Worm (Caenorhabditis elegans) whole organism, L1 larva: ENCODE results near the gene T20B12.4.

ENCODE experiments used
- C16A3.4 ChIP-seq: fragments of 150-350 bp; optimal IDR thresholded peaks from 2 replicates; lab custom pipeline; 2014; ENCODE audit warnings: missing biosample characterization, missing genetic modification characterization
- C34B4.2 ChIP-seq: sonication (generic microtip); optimal IDR thresholded peaks from 2 replicates; lab custom pipeline; 2017; ENCODE audit warnings: mild to moderate bottlenecking, missing genetic modification characterization, missing compliant biosample characterization
- Y116A8C.19 ChIP-seq: sonication (generic microtip); optimal IDR thresholded peaks from 2 replicates; lab custom pipeline; 2016; ENCODE audit warnings: missing compliant biosample characterization, missing genetic modification characterization, borderline replicate concordance
- aha-1 ChIP-seq: fragments of 150-350 bp; optimal IDR thresholded peaks from 2 replicates; lab custom pipeline; 2014; ENCODE audit warnings: missing biosample characterization, missing genetic modification characterization
- alr-1 ChIP-seq: fragments of 200-800 bp; sonication (Bioruptor generic); optimal IDR thresholded peaks from 2 replicates; lab custom pipeline; 2018; ENCODE audit warnings: borderline replicate concordance, mild to moderate bottlenecking, missing genetic modification characterization, missing compliant biosample characterization
- aly-2 ChIP-seq: fragments of 150-350 bp; optimal IDR thresholded peaks from 2 replicates; lab custom pipeline; 2014; ENCODE audit warnings: missing biosample characterization, missing genetic modification characterization
- ama-1 ChIP-seq: fragments of 150-350 bp; optimal IDR thresholded peaks from 2 replicates; lab custom pipeline; 2014
- blmp-1 ChIP-seq: fragments of 150-350 bp; optimal IDR thresholded peaks from 2 replicates; lab custom pipeline; 2014; ENCODE audit warnings: missing biosample characterization, missing genetic modification characterization
- ceh-82 ChIP-seq, 3 experiments: fragments of 150-350 bp in 1 of 3; sonication (generic microtip) in 2 of 3; optimal IDR thresholded peaks; 2 replicates each; lab custom pipeline; 2014 to 2017; ENCODE audit warnings: missing biosample characterization in 3 of 3, missing genetic modification characterization in 3 of 3
- ces-1 ChIP-seq: fragments of 150-350 bp; optimal IDR thresholded peaks from 2 replicates; lab custom pipeline; 2014; ENCODE audit warnings: missing biosample characterization, missing genetic modification reagents, missing genetic modification characterization
- efl-1 ChIP-seq, 4 experiments: fragments of 150-350 bp; optimal IDR thresholded peaks in 3 of 4; peaks in 1 of 4; 1 replicate in 1 of 4; 2 replicates in 3 of 4; lab custom pipeline; 2014; ENCODE audit warnings: missing biosample characterization in 2 of 4, missing genetic modification characterization in 2 of 4, missing genetic modification reagents in 2 of 4
- efl-3 ChIP-seq: fragments of 200-800 bp; sonication (Bioruptor generic); optimal IDR thresholded peaks from 2 replicates; lab custom pipeline; 2018; ENCODE audit warnings: mild to moderate bottlenecking, missing genetic modification characterization, missing compliant biosample characterization
- egl-27 ChIP-seq, 2 experiments: fragments of 150-350 bp in 1 of 2; sonication (generic microtip); optimal IDR thresholded peaks; 3 replicates each; lab custom pipeline; 2017 to 2018; ENCODE audit warnings: missing biosample characterization in 2 of 2, missing genetic modification characterization in 2 of 2, missing genetic modification reagents in 2 of 2
- elt-2 ChIP-seq: sonication (generic microtip); optimal IDR thresholded peaks from 2 replicates; lab custom pipeline; 2016; ENCODE audit warnings: missing genetic modification characterization, mild to moderate bottlenecking, inconsistent platforms, missing compliant biosample characterization, missing genetic modification reagents
- fkh-10 ChIP-seq: sonication (generic microtip); optimal IDR thresholded peaks from 2 replicates; lab custom pipeline; 2017; ENCODE audit warnings: missing biosample characterization, missing genetic modification reagents, missing genetic modification characterization
- fkh-4 ChIP-seq: sonication (generic microtip); optimal IDR thresholded peaks from 2 replicates; lab custom pipeline; 2016; ENCODE audit warnings: missing compliant biosample characterization, missing genetic modification characterization, borderline replicate concordance
- fos-1 ChIP-seq: fragments of 150-350 bp; optimal IDR thresholded peaks from 2 replicates; lab custom pipeline; 2014; ENCODE audit warnings: missing biosample characterization, missing genetic modification characterization
- grh-1 ChIP-seq: fragments of 200-800 bp; sonication (Bioruptor generic); IDR thresholded peaks from 2 replicates; pipeline ENCODE4 v1.3.6; 2022; ENCODE audit warnings: missing genetic modification reagents, missing genetic modification characterization, missing compliant biosample characterization
- hlh-17 ChIP-seq: fragments of 200-800 bp; sonication (Bioruptor generic); optimal IDR thresholded peaks from 2 replicates; lab custom pipeline; 2018; ENCODE audit warnings: missing genetic modification characterization, mild to moderate bottlenecking, missing compliant biosample characterization, moderate library complexity, borderline replicate concordance
- hlh-4 ChIP-seq: sonication (generic microtip); optimal IDR thresholded peaks from 2 replicates; lab custom pipeline; 2016; ENCODE audit warnings: mild to moderate bottlenecking, missing genetic modification characterization, missing compliant biosample characterization
- hpl-2 ChIP-seq: fragments of 150-350 bp; optimal IDR thresholded peaks from 2 replicates; lab custom pipeline; 2014; ENCODE audit warnings: missing biosample characterization, missing genetic modification reagents, missing genetic modification characterization
- lin-14 ChIP-seq: fragments of 200-800 bp; sonication (Bioruptor generic); optimal IDR thresholded peaks from 2 replicates; lab custom pipeline; 2018; ENCODE audit warnings: mild to moderate bottlenecking, missing genetic modification characterization, moderate library complexity, missing compliant biosample characterization
- lin-15B ChIP-seq: fragments of 150-350 bp; sonication (generic microtip); optimal IDR thresholded peaks from 3 replicates; lab custom pipeline; 2014; ENCODE audit warnings: missing biosample characterization, missing genetic modification characterization
- lin-35 ChIP-seq, 2 experiments: fragments of 150-350 bp; optimal IDR thresholded peaks; 2 replicates each; lab custom pipeline; 2014; ENCODE audit warnings: missing biosample characterization in 2 of 2, missing genetic modification characterization in 2 of 2, missing genetic modification reagents in 2 of 2
- lin-39 ChIP-seq: fragments of 150-350 bp; optimal IDR thresholded peaks from 2 replicates; lab custom pipeline; 2014; ENCODE audit warnings: missing biosample characterization, missing genetic modification reagents, missing genetic modification characterization
- mab-9 ChIP-seq: fragments of 200-800 bp; sonication (Bioruptor generic); IDR thresholded peaks from 2 replicates; pipeline ENCODE4 v1.3.6; 2022; ENCODE audit warnings: missing genetic modification reagents, missing genetic modification characterization, missing compliant biosample characterization
- mdl-1 ChIP-seq, 2 experiments: fragments of 150-350 bp; optimal IDR thresholded peaks; 2 replicates each; lab custom pipeline; 2014 to 2017; ENCODE audit warnings: missing biosample characterization in 2 of 2, missing genetic modification characterization in 2 of 2, inconsistent platforms in 1 of 2
- mep-1 ChIP-seq: fragments of 150-350 bp; optimal IDR thresholded peaks from 2 replicates; lab custom pipeline; 2014; ENCODE audit warnings: missing biosample characterization, missing genetic modification characterization
- nhr-20 ChIP-seq: sonication (generic microtip); optimal IDR thresholded peaks from 2 replicates; lab custom pipeline; 2016; ENCODE audit warnings: mild to moderate bottlenecking, missing genetic modification characterization, missing compliant biosample characterization
- nhr-237 ChIP-seq: fragments of 150-350 bp; optimal IDR thresholded peaks from 2 replicates; lab custom pipeline; 2014; ENCODE audit warnings: missing biosample characterization, missing genetic modification characterization
- nhr-28 ChIP-seq: fragments of 150-350 bp; optimal IDR thresholded peaks from 2 replicates; lab custom pipeline; 2014; ENCODE audit warnings: missing biosample characterization, missing genetic modification characterization
- nhr-71 ChIP-seq: sonication (generic microtip); optimal IDR thresholded peaks from 2 replicates; lab custom pipeline; 2016; ENCODE audit warnings: mild to moderate bottlenecking, missing genetic modification characterization, moderate library complexity, missing compliant biosample characterization
- nhr-76 ChIP-seq: sonication (generic microtip); optimal IDR thresholded peaks from 2 replicates; lab custom pipeline; 2017; ENCODE audit warnings: missing biosample characterization, missing genetic modification characterization
- nhr-77 ChIP-seq: fragments of 150-350 bp; optimal IDR thresholded peaks from 2 replicates; lab custom pipeline; 2014; ENCODE audit warnings: missing biosample characterization, missing genetic modification characterization
- nhr-85 ChIP-seq: sonication (generic microtip); peaks from one replicate; lab custom pipeline; 2016; ENCODE audit warnings: missing genetic modification characterization, inconsistent platforms, missing compliant biosample characterization
- nhr-90 ChIP-seq: sonication (generic microtip); optimal IDR thresholded peaks from 2 replicates; lab custom pipeline; 2016; ENCODE audit warnings: mild to moderate bottlenecking, missing genetic modification characterization, missing compliant biosample characterization; ENCODE audit not compliant: poor library complexity
- pax-3 ChIP-seq: fragments of 200-800 bp; sonication (Bioruptor generic); optimal IDR thresholded peaks from 2 replicates; lab custom pipeline; 2018; ENCODE audit warnings: mild to moderate bottlenecking, missing genetic modification characterization, moderate library complexity, missing compliant biosample characterization
- rnt-1 ChIP-seq: sonication (generic microtip); optimal IDR thresholded peaks from 2 replicates; lab custom pipeline; 2016; ENCODE audit warnings: mild to moderate bottlenecking, missing genetic modification characterization, moderate library complexity, missing compliant biosample characterization
- skn-1 ChIP-seq: fragments of 150-350 bp; optimal IDR thresholded peaks from 2 replicates; lab custom pipeline; 2014; ENCODE audit warnings: missing biosample characterization, missing genetic modification characterization
- snpc-4 ChIP-seq: fragments of 150-350 bp; optimal IDR thresholded peaks from 2 replicates; lab custom pipeline; 2014; ENCODE audit warnings: missing biosample characterization, missing genetic modification characterization
- snu-23 ChIP-seq: sonication (generic microtip); optimal IDR thresholded peaks from 2 replicates; lab custom pipeline; 2016; ENCODE audit warnings: missing genetic modification characterization, missing compliant biosample characterization
- sptf-1 ChIP-seq: fragments of 150-350 bp; optimal IDR thresholded peaks from 2 replicates; lab custom pipeline; 2014; ENCODE audit warnings: missing biosample characterization, missing genetic modification characterization
- unc-98 ChIP-seq: fragments of 200-800 bp; sonication (Bioruptor generic); IDR thresholded peaks from 2 replicates; pipeline ENCODE4 v1.3.6; 2022; ENCODE audit warnings: missing genetic modification characterization, missing compliant biosample characterization
- vab-15 ChIP-seq: sonication (generic microtip); optimal IDR thresholded peaks from 2 replicates; lab custom pipeline; 2017; ENCODE audit warnings: missing genotype, mild to moderate bottlenecking, missing genetic modification characterization, missing compliant biosample characterization
- xbp-1 ChIP-seq: sonication (generic microtip); optimal IDR thresholded peaks from 2 replicates; lab custom pipeline; 2016; ENCODE audit warnings: missing genetic modification characterization, missing compliant biosample characterization
- ztf-4 ChIP-seq: fragments of 150-350 bp; optimal IDR thresholded peaks from 2 replicates; lab custom pipeline; 2014; ENCODE audit warnings: missing biosample characterization, missing genetic modification characterization

T20B12.4 gene

ce11 chrIII:7331671-7332070 lies 35.8 kb upstream of the T20B12.4 start:
- TF ChIP-seq nhr-90 (tag; lab: Kevin White, UChicago) (no peak), nhr-85 (peak; percentile 56), nhr-28 (tag; lab: Kevin White, UChicago) (no peak)
- TF ChIP-seq, all 84 proteins: peak for 1

ce11 chrIII:7333906-7334531 lies 33.5 kb upstream of the T20B12.4 start:
- peak; percentile 29 for TF ChIP-seq rnt-1 (tag; lab: Kevin White, UChicago)
- TF ChIP-seq nhr-71 (tag; lab: Kevin White, UChicago): peak; percentile 17
- peak; percentile 40 for TF ChIP-seq skn-1
- TF ChIP-seq mep-1 (tag; lab: Kevin White, UChicago): peak; percentile 8
- TF ChIP-seq lin-14: peak; percentile 32
- peak; percentile 50 for TF ChIP-seq blmp-1 (tag; lab: Kevin White, UChicago)
- peak; percentile 1 for TF ChIP-seq nhr-85
- TF ChIP-seq snpc-4 (tag; lab: Kevin White, UChicago): peak; percentile 69
- TF ChIP-seq snu-23 (GFP tag; lab: Kevin White, UChicago): peak; percentile 14

ce11 chrIII:7335220-7335619 lies 32.3 kb upstream of the T20B12.4 start, which contains the start of gene F56C9.10:
TSS of gene F56C9.10 (minus strand) at chrIII:7335316.
- TF ChIP-seq hlh-4 (tag; lab: Kevin White, UChicago) (no peak), nhr-20 (tag; lab: Kevin White, UChicago) (peak; percentile 94), efl-3 (GFP tag; lab: Kevin White, UChicago) (no peak), skn-1 (peak; percentile 86), nhr-76 (tag; lab: Kevin White, UChicago) (no peak), snpc-4 (tag; lab: Kevin White, UChicago) (peak; percentile 64), aly-2 (tag; lab: Kevin White, UChicago) (peak; percentile 34), nhr-237 (tag; lab: Kevin White, UChicago) (no peak), mdl-1 (tag; optimal IDR thresholded peaks at IDR 0.05; lab: Kevin White, UChicago) (peak; percentile 56 to 99), mep-1 (tag; lab: Kevin White, UChicago) (peak; percentile 87), hlh-17 (GFP tag; lab: Kevin White, UChicago) (no peak), ama-1 (lab: Kevin White, UChicago) (peak; percentile 38), nhr-77 (tag; lab: Kevin White, UChicago) (peak; percentile 40), ztf-4 (tag; lab: Kevin White, UChicago) (peak; percentile 87), fos-1 (tag; lab: Kevin White, UChicago) (peak; percentile 80), fkh-10 (GFP tag; lab: Kevin White, UChicago) (peak; percentile 35), efl-1 (optimal IDR thresholded peaks at IDR 0.05; lab: Kevin White, UChicago) (peak; percentile 81 to 82), efl-1 (GFP tag; optimal IDR thresholded peaks at IDR 0.05 in 1 of 2; lab: Kevin White, UChicago) (peak; percentile 67 to 95), mab-9 (GFP tag; lab: Robert Waterston, UW) (no peak), C16A3.4 (tag; lab: Kevin White, UChicago) (peak; percentile 91), unc-98 (peak; percentile 46), hpl-2 (no peak), rnt-1 (tag; lab: Kevin White, UChicago) (peak; percentile 93), Y116A8C.19 (no peak), xbp-1 (tag; lab: Kevin White, UChicago) (peak; percentile 75), ces-1 (GFP tag; lab: Kevin White, UChicago) (no peak), C34B4.2 (tag; lab: Kevin White, UChicago) (no peak), elt-2 (no peak), lin-35 (GFP tag; optimal IDR thresholded peaks at IDR 0.05; lab: Kevin White, UChicago) (peak; percentile 81 to 88), lin-15B (tag; lab: Kevin White, UChicago) (peak; percentile 40), aha-1 (no peak), grh-1 (no peak), blmp-1 (tag; lab: Kevin White, UChicago) (peak; percentile 100), nhr-71 (tag; lab: Kevin White, UChicago) (peak; percentile 97), lin-39 (tag; lab: Kevin White, UChicago) (peak; percentile 78), ceh-82 (tag; optimal IDR thresholded peaks at IDR 0.05; lab: Kevin White, UChicago) (peak; percentile 66 to 88 (median 70)), fkh-4 (tag; lab: Kevin White, UChicago) (no peak), pax-3 (tag; lab: Kevin White, UChicago) (no peak), sptf-1 (tag; lab: Kevin White, UChicago) (no peak), vab-15 (no peak), alr-1 (tag; lab: Kevin White, UChicago) (no peak), egl-27 (tag; optimal IDR thresholded peaks at IDR 0.05; lab: Kevin White, UChicago) (peak; percentile 32 to 79)
